Worm (Caenorhabditis elegans) whole organism, L1 larva: ENCODE data around the gene rpn-9.

ENCODE experiments used
- C34B4.2 ChIP-seq: sonication (generic microtip); optimal IDR thresholded peaks from 2 replicates; lab custom pipeline; 2017; ENCODE audit warnings: mild to moderate bottlenecking, missing genetic modification characterization, missing compliant biosample characterization
- ceh-82 ChIP-seq, 3 experiments: fragments of 150-350 bp in 1 of 3; sonication (generic microtip) in 2 of 3; optimal IDR thresholded peaks; 2 replicates each; lab custom pipeline; 2014 to 2017; ENCODE audit warnings: missing biosample characterization in 3 of 3, missing genetic modification characterization in 3 of 3
- ces-1 ChIP-seq: fragments of 150-350 bp; optimal IDR thresholded peaks from 2 replicates; lab custom pipeline; 2014; ENCODE audit warnings: missing biosample characterization, missing genetic modification reagents, missing genetic modification characterization
- egl-27 ChIP-seq, 2 experiments: fragments of 150-350 bp in 1 of 2; sonication (generic microtip); optimal IDR thresholded peaks; 3 replicates each; lab custom pipeline; 2017 to 2018; ENCODE audit warnings: missing biosample characterization in 2 of 2, missing genetic modification characterization in 2 of 2, missing genetic modification reagents in 2 of 2
- elt-2 ChIP-seq: sonication (generic microtip); optimal IDR thresholded peaks from 2 replicates; lab custom pipeline; 2016; ENCODE audit warnings: missing genetic modification characterization, mild to moderate bottlenecking, inconsistent platforms, missing compliant biosample characterization, missing genetic modification reagents
- fos-1 ChIP-seq: fragments of 150-350 bp; optimal IDR thresholded peaks from 2 replicates; lab custom pipeline; 2014; ENCODE audit warnings: missing biosample characterization, missing genetic modification characterization
- lin-13 ChIP-seq: fragments of 150-350 bp; optimal IDR thresholded peaks from 2 replicates; lab custom pipeline; 2014; ENCODE audit warnings: missing biosample characterization, missing genetic modification reagents, missing genetic modification characterization
- mdl-1 ChIP-seq, 2 experiments: fragments of 150-350 bp; optimal IDR thresholded peaks; 2 replicates each; lab custom pipeline; 2014 to 2017; ENCODE audit warnings: missing biosample characterization in 2 of 2, missing genetic modification characterization in 2 of 2, inconsistent platforms in 1 of 2
- mef-2 ChIP-seq: fragments of 150-350 bp; optimal IDR thresholded peaks from 2 replicates; lab custom pipeline; 2014; ENCODE audit warnings: missing biosample characterization, missing genetic modification characterization
- nhr-12 ChIP-seq: sonication (generic microtip); optimal IDR thresholded peaks from 2 replicates; lab custom pipeline; 2017; ENCODE audit warnings: missing biosample characterization, missing genetic modification characterization
- skn-1 ChIP-seq: fragments of 150-350 bp; optimal IDR thresholded peaks from 2 replicates; lab custom pipeline; 2014; ENCODE audit warnings: missing biosample characterization, missing genetic modification characterization
- snpc-4 ChIP-seq: fragments of 150-350 bp; optimal IDR thresholded peaks from 2 replicates; lab custom pipeline; 2014; ENCODE audit warnings: missing biosample characterization, missing genetic modification characterization
- unc-98 ChIP-seq: fragments of 200-800 bp; sonication (Bioruptor generic); IDR thresholded peaks from 2 replicates; pipeline ENCODE4 v1.3.6; 2022; ENCODE audit warnings: missing genetic modification characterization, missing compliant biosample characterization

DNA sequence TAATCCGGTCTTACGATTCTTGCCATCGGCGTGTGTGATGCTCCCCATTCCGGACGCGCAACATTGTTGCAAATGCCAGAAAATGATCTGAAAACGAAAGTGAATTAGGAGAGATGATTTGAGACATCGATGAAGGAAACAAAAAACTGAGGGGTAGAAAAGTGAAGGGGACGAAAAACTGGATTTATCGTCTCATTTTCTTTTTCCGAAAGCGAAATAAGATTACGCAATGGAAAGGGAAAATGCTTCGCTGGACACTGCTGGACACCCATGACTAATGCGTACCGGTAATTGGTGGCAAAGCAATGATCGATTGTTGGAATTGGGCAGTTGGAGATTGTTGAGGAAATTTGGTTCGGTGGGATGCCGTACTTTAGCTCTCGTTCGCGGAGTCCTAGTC lies 7.8 kb upstream of the rpn-9 start:
- no peak for TF ChIP-seq lin-13 (GFP tag; lab: Kevin White, UChicago)
- TF ChIP-seq fos-1 (tag; lab: Kevin White, UChicago), result no peak
- no peak for TF ChIP-seq C34B4.2 (tag; lab: Kevin White, UChicago)
- no peak for TF ChIP-seq elt-2 (tag; lab: Kevin White, UChicago)
- no peak for TF ChIP-seq egl-27 (tag; optimal IDR thresholded peaks at IDR 0.05; lab: Kevin White, UChicago)
- no peak for TF ChIP-seq ces-1 (GFP tag; lab: Kevin White, UChicago)
- TF ChIP-seq snpc-4 (tag; lab: Kevin White, UChicago), result no peak
- TF ChIP-seq mdl-1 (tag; optimal IDR thresholded peaks at IDR 0.05; lab: Kevin White, UChicago), result no peak
- no peak for TF ChIP-seq nhr-12
- TF ChIP-seq unc-98 (GFP tag; lab: Robert Waterston, UW), result no peak
- no peak for TF ChIP-seq ceh-82 (tag; optimal IDR thresholded peaks at IDR 0.05; lab: Kevin White, UChicago)
- no peak for TF ChIP-seq skn-1 (tag; lab: Kevin White, UChicago)
- TF ChIP-seq mef-2, result no peak
